Fruit fly (Drosophila melanogaster) whole organism, embryonic: ENCODE results near the gene dysc.

Experiments
- Abd-B ChIP-seq: fragments of 200-800 bp; sonication (Bioruptor generic); optimal IDR thresholded peaks from 2 replicates; lab custom pipeline; 2018; ENCODE audit warnings: missing biosample characterization, mild to moderate bottlenecking, missing genetic modification characterization, moderate library complexity
- Ada2b ChIP-seq: fragments of 200-800 bp; sonication (Bioruptor generic); IDR thresholded peaks from 2 replicates; pipeline ENCODE4 v1.3.6; 2022; ENCODE audit warnings: missing biosample characterization, missing genetic modification characterization
- Adf1 ChIP-seq: fragments of 200-800 bp; sonication (Bioruptor generic); IDR thresholded peaks from 2 replicates; pipeline ENCODE4 v1.3.6; 2022; ENCODE audit warnings: missing biosample characterization, missing genetic modification characterization
- Awh ChIP-seq: fragments of 200-800 bp; sonication (Bioruptor generic); IDR thresholded peaks from 2 replicates; pipeline ENCODE4, ENCODE4 v1.3.6; 2022; ENCODE audit warnings: missing biosample characterization, missing genetic modification characterization
- BEAF-32 ChIP-seq: fragments of 200-800 bp; sonication (Bioruptor generic); optimal IDR thresholded peaks from 3 replicates; lab custom pipeline; 2017; ENCODE audit warnings: missing biosample characterization, missing genetic modification characterization, mild to moderate bottlenecking, moderate library complexity, missing genetic modification reagents
- CG10366 ChIP-seq: fragments of 200-800 bp; sonication (Bioruptor generic); IDR thresholded peaks from 2 replicates; pipeline ENCODE4 v1.3.6; 2022; ENCODE audit warnings: missing biosample characterization, missing genetic modification characterization
- CG10979 ChIP-seq: fragments of 200-800 bp; sonication (Bioruptor generic); optimal IDR thresholded peaks from 2 replicates; lab custom pipeline; 2018; ENCODE audit warnings: missing biosample characterization, mild to moderate bottlenecking, missing genetic modification characterization, moderate library complexity
- CG11247 ChIP-seq: fragments of 200-800 bp; sonication (Bioruptor generic); IDR thresholded peaks from 2 replicates; pipeline ENCODE4 v1.3.6; 2022; ENCODE audit warnings: missing biosample characterization, missing genetic modification characterization
- CG11695 ChIP-seq: fragments of 200-800 bp; sonication (Bioruptor generic); IDR thresholded peaks from 3 replicates; pipeline ENCODE4 v1.3.6; 2022; ENCODE audit warnings: missing biosample characterization, missing genetic modification characterization
- CG11696 ChIP-seq: fragments of 200-800 bp; sonication (Bioruptor generic); IDR thresholded peaks from 2 replicates; pipeline ENCODE4 v1.3.6; 2022; ENCODE audit warnings: missing biosample characterization, missing genetic modification characterization
- CG12391 ChIP-seq: fragments of 200-800 bp; sonication (Bioruptor generic); optimal IDR thresholded peaks from 3 replicates; lab custom pipeline; 2018; ENCODE audit warnings: missing biosample characterization, mild to moderate bottlenecking, missing genetic modification characterization, moderate library complexity
- CG12942 ChIP-seq: fragments of 200-800 bp; sonication (Bioruptor generic); optimal IDR thresholded peaks from 3 replicates; lab custom pipeline; 2016; ENCODE audit warnings: missing biosample characterization, missing genetic modification characterization
- CG14050 ChIP-seq: fragments of 200-800 bp; sonication (Bioruptor generic); IDR thresholded peaks from 3 replicates; pipeline ENCODE4 v1.3.6; 2022; ENCODE audit warnings: missing biosample characterization, missing genetic modification characterization
- CG15011 ChIP-seq: fragments of 200-800 bp; sonication (Bioruptor generic); optimal IDR thresholded peaks from 3 replicates; lab custom pipeline; 2018; ENCODE audit warnings: missing biosample characterization, mild to moderate bottlenecking, missing genetic modification characterization
- CG1529 ChIP-seq: fragments of 200-800 bp; sonication (Bioruptor generic); optimal IDR thresholded peaks from 3 replicates; lab custom pipeline; 2018; ENCODE audit warnings: missing biosample characterization, missing genetic modification characterization
- CG1602 ChIP-seq: fragments of 200-800 bp; sonication (Bioruptor generic); optimal IDR thresholded peaks from 3 replicates; lab custom pipeline; 2016; ENCODE audit warnings: missing biosample characterization, missing genetic modification characterization
- CG1603 ChIP-seq: fragments of 200-800 bp; sonication (Bioruptor generic); optimal IDR thresholded peaks from 2 replicates; lab custom pipeline; 2019; ENCODE audit warnings: missing biosample characterization, mild to moderate bottlenecking, missing genetic modification characterization, moderate library complexity
- CG3407 ChIP-seq: fragments of 200-800 bp; sonication (Bioruptor generic); optimal IDR thresholded peaks from 2 replicates; lab custom pipeline; 2018; ENCODE audit warnings: missing biosample characterization, mild to moderate bottlenecking, missing genetic modification characterization
- CG7372 ChIP-seq: fragments of 200-800 bp; sonication (Bioruptor generic); IDR thresholded peaks from 2 replicates; pipeline ENCODE4 v1.3.6; 2022; ENCODE audit warnings: missing biosample characterization, missing genetic modification characterization
- CG8388 ChIP-seq: fragments of 200-800 bp; sonication (Bioruptor generic); optimal IDR thresholded peaks from 2 replicates; lab custom pipeline; 2019; ENCODE audit warnings: missing biosample characterization, mild to moderate bottlenecking, missing genetic modification characterization, moderate library complexity
- CG9215 ChIP-seq: fragments of 200-800 bp; sonication (Bioruptor generic); IDR thresholded peaks from 2 replicates; pipeline ENCODE4 v1.3.6; 2022; ENCODE audit warnings: missing biosample characterization, missing genetic modification characterization
- Dref ChIP-seq: fragments of 200-800 bp; sonication (Bioruptor generic); IDR thresholded peaks from 2 replicates; pipeline ENCODE4 v1.3.6; 2022; ENCODE audit warnings: missing biosample characterization, missing genetic modification characterization
- HmgD ChIP-seq: fragments of 200-800 bp; sonication (Bioruptor generic); optimal IDR thresholded peaks from 3 replicates; lab custom pipeline; 2016; ENCODE audit warnings: missing biosample characterization, missing genetic modification characterization
- MBD-R2 ChIP-seq: fragments of 200-800 bp; sonication (Bioruptor generic); IDR thresholded peaks from 2 replicates; pipeline ENCODE4 v1.3.6; 2022; ENCODE audit warnings: missing biosample characterization, missing genetic modification characterization
- MTF-1 ChIP-seq: fragments of 200-800 bp; sonication (Bioruptor generic); optimal IDR thresholded peaks from 2 replicates; lab custom pipeline; 2018; ENCODE audit warnings: missing biosample characterization, mild to moderate bottlenecking, missing genetic modification characterization, borderline replicate concordance
- Max ChIP-seq: fragments of 200-800 bp; sonication (Bioruptor generic); optimal IDR thresholded peaks from 2 replicates; lab custom pipeline; 2016; ENCODE audit warnings: missing biosample characterization, mild to moderate bottlenecking, missing genetic modification characterization
- Med ChIP-seq: fragments of 200-800 bp; sonication (Bioruptor generic); peaks from one replicate; lab custom pipeline; 2016; ENCODE audit warnings: missing biosample characterization, missing genetic modification characterization, mild to moderate bottlenecking, inconsistent platforms, moderate library complexity
- NC2α ChIP-seq: fragments of 200-800 bp; sonication (Bioruptor generic); optimal IDR thresholded peaks from 2 replicates; lab custom pipeline; 2016; ENCODE audit warnings: missing biosample characterization, missing genetic modification characterization
- Optix ChIP-seq: fragments of 200-800 bp; sonication (Bioruptor generic); IDR thresholded peaks from 3 replicates; pipeline ENCODE4 v1.3.6; 2022; ENCODE audit warnings: missing biosample characterization, missing genetic modification characterization
- Poxn ChIP-seq: fragments of 200-800 bp; sonication (Bioruptor generic); IDR thresholded peaks from 2 replicates; pipeline ENCODE4 v1.3.6; 2022; ENCODE audit warnings: missing biosample characterization, missing genetic modification characterization
- Trl ChIP-seq, 3 experiments: fragments of >200 bp in 2 of 3; fragments of 200-800 bp in 1 of 3; sonication (Bioruptor generic) in 1 of 3; optimal IDR thresholded peaks; 2 replicates in 1 of 3; 3 replicates in 2 of 3; lab custom pipeline; 2016 to 2017; ENCODE audit warnings: missing biosample characterization in 1 of 3, missing genetic modification characterization in 1 of 3
- Xbp1 ChIP-seq: fragments of 200-800 bp; sonication (Bioruptor generic); optimal IDR thresholded peaks from 3 replicates; lab custom pipeline; 2016; ENCODE audit warnings: missing biosample characterization, mild to moderate bottlenecking, missing genetic modification characterization
- amos ChIP-seq: fragments of 200-800 bp; sonication (Bioruptor generic); IDR thresholded peaks from 2 replicates; pipeline ENCODE4 v1.3.6; 2022; ENCODE audit warnings: missing biosample characterization, missing genetic modification characterization; ENCODE audit not compliant: partially characterized antibody
- bowl ChIP-seq: fragments of 200-800 bp; sonication (Bioruptor generic); IDR thresholded peaks from 2 replicates; pipeline ENCODE4 v1.3.6; 2022; ENCODE audit warnings: missing biosample characterization, missing genetic modification characterization
- bsh ChIP-seq, 2 experiments: fragments of 200-800 bp; sonication (Bioruptor generic); optimal IDR thresholded peaks; 2 replicates each; lab custom pipeline; 2017 to 2018; ENCODE audit warnings: mild to moderate bottlenecking in 2 of 2, missing biosample characterization in 2 of 2, missing genetic modification characterization in 2 of 2, moderate library complexity in 1 of 2
- chinmo ChIP-seq: fragments of 200-800 bp; sonication (Bioruptor generic); IDR thresholded peaks from 4 replicates; pipeline ENCODE4 v1.3.6; 2022; ENCODE audit warnings: missing biosample characterization, missing genetic modification characterization; ENCODE audit not compliant: partially characterized antibody
- ewg ChIP-seq: fragments of 200-800 bp; sonication (Bioruptor generic); optimal IDR thresholded peaks from 3 replicates; lab custom pipeline; 2017; ENCODE audit warnings: mild to moderate bottlenecking, missing biosample characterization, missing genetic modification reagents, missing genetic modification characterization
- fd96Cb ChIP-seq: fragments of 200-800 bp; sonication (Bioruptor generic); optimal IDR thresholded peaks from 2 replicates; lab custom pipeline; 2018; ENCODE audit warnings: missing biosample characterization, mild to moderate bottlenecking, missing genetic modification characterization, moderate library complexity
- gem ChIP-seq: fragments of 200-800 bp; sonication (Bioruptor generic); optimal IDR thresholded peaks from 2 replicates; lab custom pipeline; 2019; ENCODE audit warnings: missing biosample characterization, mild to moderate bottlenecking, missing genetic modification characterization, moderate library complexity
- gt ChIP-seq: fragments of 200-800 bp; sonication (Bioruptor generic); IDR thresholded peaks from 2 replicates; pipeline ENCODE4 v1.3.6; 2022; ENCODE audit warnings: missing biosample characterization, missing genetic modification characterization
- hbn ChIP-seq: fragments of 200-800 bp; sonication (Bioruptor generic); IDR thresholded peaks from 2 replicates; pipeline ENCODE4 v1.3.6; 2022; ENCODE audit warnings: missing biosample characterization, missing genetic modification characterization; ENCODE audit not compliant: partially characterized antibody
- her ChIP-seq: fragments of 200-800 bp; sonication (Bioruptor generic); optimal IDR thresholded peaks from 2 replicates; lab custom pipeline; 2016; ENCODE audit warnings: missing biosample characterization, missing genetic modification characterization
- hth ChIP-seq: fragments of >200 bp; optimal IDR thresholded peaks from 2 replicates; lab custom pipeline; 2017; ENCODE audit warnings: inconsistent platforms
- jigr1 ChIP-seq: fragments of 200-800 bp; sonication (Bioruptor generic); IDR thresholded peaks from 3 replicates; pipeline ENCODE4 v1.3.6; 2022; ENCODE audit warnings: missing biosample characterization, missing genetic modification characterization
- oc ChIP-seq: fragments of 200-800 bp; sonication (Bioruptor generic); optimal IDR thresholded peaks from 2 replicates; lab custom pipeline; 2018; ENCODE audit warnings: missing biosample characterization, mild to moderate bottlenecking, missing genetic modification characterization, moderate library complexity
- sim ChIP-seq: fragments of 200-800 bp; sonication (Bioruptor generic); IDR thresholded peaks from 2 replicates; pipeline ENCODE4 v1.3.6; 2022; ENCODE audit warnings: missing biosample characterization, missing genetic modification characterization
- so ChIP-seq: fragments of 200-800 bp; sonication (Bioruptor generic); IDR thresholded peaks from 3 replicates; pipeline ENCODE4 v1.3.6; 2022; ENCODE audit warnings: missing biosample characterization, missing genetic modification characterization
- tgo ChIP-seq: fragments of 200-800 bp; sonication (Bioruptor generic); IDR thresholded peaks from 3 replicates; pipeline ENCODE4 v1.3.6; 2022; ENCODE audit warnings: missing biosample characterization, missing genetic modification characterization
- tin ChIP-seq: fragments of 200-800 bp; sonication (Bioruptor generic); optimal IDR thresholded peaks from 3 replicates; lab custom pipeline; 2016; ENCODE audit warnings: missing biosample characterization, missing genetic modification characterization
- toy ChIP-seq: fragments of 200-800 bp; sonication (Bioruptor generic); IDR thresholded peaks from 2 replicates; pipeline ENCODE4 v1.3.6; 2022; ENCODE audit warnings: missing biosample characterization, missing genetic modification characterization
- zfh2 ChIP-seq: fragments of 200-800 bp; sonication (Bioruptor generic); optimal IDR thresholded peaks from 2 replicates; lab custom pipeline; 2016; ENCODE audit warnings: missing biosample characterization, missing genetic modification characterization

Gene dysc

DNA sequence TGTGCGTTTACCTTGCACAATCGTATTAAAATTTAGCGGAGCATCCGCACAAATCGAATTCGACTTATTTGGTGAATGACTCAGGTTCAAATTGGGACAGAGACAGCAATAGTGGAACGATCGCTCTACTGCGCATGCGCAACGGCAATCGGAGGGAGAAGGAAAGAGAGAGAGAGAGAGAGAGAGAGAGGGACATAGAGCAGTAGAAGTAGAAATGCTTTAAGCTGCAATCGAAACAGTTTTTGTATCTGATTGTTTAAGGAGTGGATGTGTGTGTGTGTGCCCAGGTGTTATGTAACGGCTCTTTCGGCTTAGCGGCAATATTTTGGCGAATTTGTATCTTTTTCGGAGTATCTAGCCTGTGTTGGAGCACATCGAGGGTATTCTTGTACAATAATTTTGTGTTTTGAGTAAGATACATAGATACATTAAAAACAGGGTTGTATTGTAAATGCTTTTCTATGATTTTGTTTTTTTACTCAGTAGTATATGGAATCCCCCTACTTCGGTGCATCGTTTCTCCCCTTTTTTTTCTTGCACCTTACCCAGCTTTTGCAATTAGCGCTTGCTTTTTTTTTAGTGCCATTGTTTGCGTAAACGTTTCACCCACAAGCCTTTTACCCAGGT lies 46.5 kb upstream of the dysc start (continued):
- TF ChIP-seq amos: no peak
- no peak for TF ChIP-seq tgo (GFP tag; lab: Robert Waterston, UW)
- TF ChIP-seq CG9215 (GFP tag; lab: Robert Waterston, UW): no peak
- TF ChIP-seq Optix (GFP tag; lab: Robert Waterston, UW): no peak
- peak; percentile 50; the same call in 2 of the 3 replicates for TF ChIP-seq CG11695 (GFP tag; lab: Robert Waterston, UW)
- no peak for TF ChIP-seq bowl
- TF ChIP-seq jigr1 (GFP tag; lab: Robert Waterston, UW): no peak
- no peak for TF ChIP-seq sim (GFP tag; lab: Robert Waterston, UW)
- no peak for TF ChIP-seq Dref (GFP tag; lab: Robert Waterston, UW)
- no peak for TF ChIP-seq her (GFP tag; lab: Kevin White, UChicago)
- no peak for TF ChIP-seq hbn (GFP tag; lab: Robert Waterston, UW)
- TF ChIP-seq CG8388: no peak
- TF ChIP-seq bsh (GFP tag; optimal IDR thresholded peaks at IDR 0.05; lab: Kevin White, UChicago): no peak
- no peak for TF ChIP-seq CG3407 (GFP tag; lab: Kevin White, UChicago)
- TF ChIP-seq chinmo (GFP tag; lab: Robert Waterston, UW): peak; percentile 89; the same call in 3 of the 4 replicates
- TF ChIP-seq Max: no peak
- TF ChIP-seq Xbp1 (GFP tag; lab: Kevin White, UChicago): peak; percentile 22
- TF ChIP-seq MTF-1: no peak
- TF ChIP-seq Poxn (GFP tag; lab: Robert Waterston, UW): no peak
- no peak for TF ChIP-seq CG15011
- TF ChIP-seq CG1602 (GFP tag; lab: Kevin White, UChicago): no peak
- peak; percentile 30 for TF ChIP-seq ewg (GFP tag; lab: Kevin White, UChicago)
- TF ChIP-seq gt (GFP tag; lab: Robert Waterston, UW): no peak
- no peak for TF ChIP-seq CG10979 (tag; lab: Kevin White, UChicago)
- no peak for TF ChIP-seq CG12391 (tag; lab: Kevin White, UChicago)
- no peak for TF ChIP-seq CG11247 (GFP tag; lab: Robert Waterston, UW)
- no peak for TF ChIP-seq CG12942 (GFP tag; lab: Kevin White, UChicago)
- no peak for TF ChIP-seq tin
- no peak for TF ChIP-seq fd96Cb (tag; lab: Kevin White, UChicago)
- TF ChIP-seq CG1529 (GFP tag; lab: Kevin White, UChicago): no peak
- TF ChIP-seq Ada2b (GFP tag; lab: Robert Waterston, UW): no peak
- no peak for TF ChIP-seq CG7372 (GFP tag; lab: Robert Waterston, UW)
- no peak for TF ChIP-seq BEAF-32
- no peak for TF ChIP-seq toy
- TF ChIP-seq CG1603 (tag; lab: Kevin White, UChicago): no peak
- no peak for TF ChIP-seq so (GFP tag; lab: Robert Waterston, UW)
- no peak; the same call in none of the 2 replicates for TF ChIP-seq CG10366 (GFP tag; lab: Robert Waterston, UW)
- TF ChIP-seq zfh2: no peak
- TF ChIP-seq Awh (GFP tag; lab: Robert Waterston, UW): no peak
- TF ChIP-seq NC2α: no peak
- TF ChIP-seq CG11696: 0 out of 2 replicates have a peak, but pooled peaks have one; percentile 30
- peak; percentile 21 to 48 for TF ChIP-seq Trl (optimal IDR thresholded peaks at IDR 0.05; lab: Kevin White, UChicago)
- no peak for TF ChIP-seq Trl (GFP tag; optimal IDR thresholded peaks at IDR 0.05; lab: Kevin White, UChicago)
- peak; percentile 38 for TF ChIP-seq oc (tag; lab: Kevin White, UChicago)
- peak; percentile 60 for TF ChIP-seq Med (GFP tag; lab: Kevin White, UChicago)
- TF ChIP-seq Abd-B: no peak
- no peak for TF ChIP-seq CG14050 (GFP tag; lab: Robert Waterston, UW)
- no peak for TF ChIP-seq HmgD (GFP tag; lab: Kevin White, UChicago)
- no peak for TF ChIP-seq Adf1
- no peak for TF ChIP-seq hth (lab: Kevin White, UChicago)
- TF ChIP-seq gem: peak; percentile 11
- no peak for TF ChIP-seq MBD-R2 (GFP tag; lab: Robert Waterston, UW)
